Fruit fly (Drosophila melanogaster) Kc167 (cell line): ENCODE measurements around the gene Tnpo-SR.

Experiments
- Myc ChIP-seq: fragments of >200 bp; optimal IDR thresholded peaks from 2 replicates; lab custom pipeline; 2017; ENCODE audit warnings: missing external identifiers
- Sin3A ChIP-seq: fragments of >200 bp; optimal IDR thresholded peaks from 2 replicates; lab custom pipeline; 2018; ENCODE audit warnings: missing external identifiers
- h ChIP-seq: fragments of >200 bp; optimal IDR thresholded peaks from 3 replicates; lab custom pipeline; 2018; ENCODE audit warnings: missing external identifiers
- insv ChIP-seq: fragments of >200 bp; optimal IDR thresholded peaks from 3 replicates; lab custom pipeline; 2018; ENCODE audit warnings: missing external identifiers
- psq ChIP-seq: fragments of >200 bp; optimal IDR thresholded peaks from 2 replicates; lab custom pipeline; 2017; ENCODE audit warnings: missing external identifiers
- ttk ChIP-seq: sonication (Bioruptor generic); optimal IDR thresholded peaks from 2 replicates; lab custom pipeline; 2017; ENCODE audit warnings: missing external identifiers

- TF ChIP-seq Myc (lab: Kevin White, UChicago) = no peak
- TF ChIP-seq Sin3A = no peak
- TF ChIP-seq ttk = no peak
- TF ChIP-seq psq (lab: Kevin White, UChicago) = no peak
- TF ChIP-seq h (lab: Kevin White, UChicago) = no peak
- TF ChIP-seq insv (lab: Kevin White, UChicago) = no peak
Observed at dm6 chr2L:2760288-2760687, 564 bp downstream of the Tnpo-SR start.
